Comparison of ENCODE assay signal across 5 worm cellular contexts in genomic region chrIV:3638250-3638926, ce11.
TF ChIP-seq lines count a peak whose summit lies in the region.

No protein-coding gene starts in this region.

TF ChIP-seq in whole organism, L1 larva, 84 proteins besides CTCF, POLR2A, EP300 and RAD21:
- TF ChIP-seq efl-1 (optimal IDR thresholded peaks at IDR 0.05; lab: Kevin White, UChicago), result no peak
- peak; percentile 13 to 92 for TF ChIP-seq efl-1 (GFP tag; optimal IDR thresholded peaks at IDR 0.05 in 1 of 2; lab: Kevin White, UChicago)
- peak in 1 of 3 experiments; percentile 15 for TF ChIP-seq dpl-1 (GFP tag; optimal IDR thresholded peaks at IDR 0.05; lab: Kevin White, UChicago)
- TF ChIP-seq ces-1 (GFP tag; optimal IDR thresholded peaks at IDR 0.05; lab: Kevin White, UChicago), result no peak
- TF ChIP-seq lin-15B (tag; optimal IDR thresholded peaks at IDR 0.05; lab: Kevin White, UChicago), result no peak
- TF ChIP-seq egl-13 (tag; optimal IDR thresholded peaks at IDR 0.05; lab: Kevin White, UChicago), result no peak
TF ChIP-seq in whole organism, L1 larva: peak in this region for 2.

TF ChIP-seq in whole organism, L3 larva, 47 proteins besides CTCF, POLR2A, EP300 and RAD21:
- TF ChIP-seq pha-4 (tag; optimal IDR thresholded peaks at IDR 0.05; lab: Kevin White, UChicago) (peak; percentile 52), lin-15B (tag; optimal IDR thresholded peaks at IDR 0.05; lab: Kevin White, UChicago) (peak; percentile 40), elt-1 (tag; optimal IDR thresholded peaks at IDR 0.05; lab: Kevin White, UChicago) (no peak)

TF ChIP-seq in whole organism, L4 larva, 104 proteins besides CTCF, POLR2A, EP300 and RAD21:
- TF ChIP-seq hlh-30 (tag; optimal IDR thresholded peaks at IDR 0.05; lab: Kevin White, UChicago; ENCODE audit: insufficient read depth) (no peak), set-16 (GFP tag; IDR thresholded peaks at IDR 0.05; lab: Robert Waterston, UW) (peak; percentile 88), php-3 (GFP tag; IDR thresholded peaks at IDR 0.05; lab: Robert Waterston, UW) (0 out of 2 replicates have a peak, but pooled peaks have one; percentile 16), dve-1 (tag; optimal IDR thresholded peaks at IDR 0.05; lab: Kevin White, UChicago; ENCODE audit: insufficient read depth) (peak; percentile 5), ceh-62 (tag; optimal IDR thresholded peaks at IDR 0.05; lab: Kevin White, UChicago) (no peak), nhr-28 (tag; optimal IDR thresholded peaks at IDR 0.05; lab: Kevin White, UChicago) (peak; percentile 27)

TF ChIP-seq in whole organism, late embryonic, 69 proteins besides CTCF, POLR2A, EP300 and RAD21:
- TF ChIP-seq dve-1 (tag; optimal IDR thresholded peaks at IDR 0.05; lab: Kevin White, UChicago), result no peak
- no peak for TF ChIP-seq pax-1 (tag; optimal IDR thresholded peaks at IDR 0.05; lab: Kevin White, UChicago)
- no peak for TF ChIP-seq syd-9 (tag; optimal IDR thresholded peaks at IDR 0.05; lab: Kevin White, UChicago)
- no peak for TF ChIP-seq tbx-2 (tag; optimal IDR thresholded peaks at IDR 0.05; lab: Kevin White, UChicago)
- TF ChIP-seq C08G9.2 (tag; optimal IDR thresholded peaks at IDR 0.05; lab: Kevin White, UChicago), result peak; percentile 22
- TF ChIP-seq ceh-34 (tag; optimal IDR thresholded peaks at IDR 0.05; lab: Kevin White, UChicago), result no peak

TF ChIP-seq in whole organism, young adult, 124 proteins besides CTCF, POLR2A, EP300 and RAD21:
- TF ChIP-seq rpc-1 (optimal IDR thresholded peaks at IDR 0.05; lab: Kevin White, UChicago) (no peak), rpc-1 (tag; optimal IDR thresholded peaks at IDR 0.05; lab: Kevin White, UChicago) (no peak), akir-1 (GFP tag; optimal IDR thresholded peaks at IDR 0.05; lab: Kevin White, UChicago) (no peak), dox-1 (GFP tag; IDR thresholded peaks at IDR 0.05; lab: Robert Waterston, UW) (no peak), attf-6 (GFP tag; IDR thresholded peaks at IDR 0.05; lab: Robert Waterston, UW) (no peak), hmg-20 (GFP tag; IDR thresholded peaks at IDR 0.05; lab: Robert Waterston, UW) (no peak), zfh-2 (GFP tag; conservative IDR thresholded peaks at IDR 0.05; lab: Robert Waterston, UW) (peak; percentile 90), ceh-100 (GFP tag; IDR thresholded peaks at IDR 0.05; lab: Robert Waterston, UW) (no peak), atf-7 (tag; optimal IDR thresholded peaks at IDR 0.05; lab: Kevin White, UChicago) (no peak), lin-54 (GFP tag; optimal IDR thresholded peaks at IDR 0.05; lab: Kevin White, UChicago) (no peak), ztf-22 (GFP tag; optimal IDR thresholded peaks at IDR 0.05; lab: Kevin White, UChicago) (no peak), F52B5.7 (tag; optimal IDR thresholded peaks at IDR 0.05; lab: Kevin White, UChicago) (no peak), ets-4 (GFP tag; optimal IDR thresholded peaks at IDR 0.05; lab: Kevin White, UChicago) (no peak), ztf-6 (GFP tag; IDR thresholded peaks at IDR 0.05; lab: Robert Waterston, UW) (no peak), rcor-1 (GFP tag; IDR thresholded peaks at IDR 0.05; lab: Robert Waterston, UW) (no peak), F49E8.2 (tag; optimal IDR thresholded peaks at IDR 0.05; lab: Kevin White, UChicago; ENCODE audit: insufficient read depth) (no peak), egrh-3 (GFP tag; IDR thresholded peaks at IDR 0.05; lab: Robert Waterston, UW) (peak; percentile 35; the same call in 1 of the 2 replicates)
